Worm (Caenorhabditis elegans) whole organism, L3 larva: ENCODE data around the gene lin-38.

Experiments used
- R02D3.7 ChIP-seq: fragments of 150-350 bp; optimal IDR thresholded peaks from 2 replicates; lab custom pipeline; 2014; ENCODE audit warnings: missing biosample characterization, missing genetic modification characterization
- ama-1 ChIP-seq: fragments of 150-350 bp; optimal IDR thresholded peaks from 2 replicates; lab custom pipeline; 2018
- ceh-16 ChIP-seq: sonication (generic microtip); optimal IDR thresholded peaks from 2 replicates; lab custom pipeline; 2017; ENCODE audit warnings: missing biosample characterization, missing genetic modification characterization
- ceh-28 ChIP-seq: fragments of 150-350 bp; optimal IDR thresholded peaks from 2 replicates; lab custom pipeline; 2014; ENCODE audit warnings: missing biosample characterization, missing genetic modification reagents, missing genetic modification characterization
- ceh-9 ChIP-seq: sonication (generic microtip); optimal IDR thresholded peaks from 2 replicates; lab custom pipeline; 2018; ENCODE audit warnings: missing biosample characterization, missing genetic modification characterization
- daf-12 ChIP-seq: fragments of 150-350 bp; optimal IDR thresholded peaks from 2 replicates; lab custom pipeline; 2014; ENCODE audit warnings: missing biosample characterization, missing genetic modification reagents, missing genetic modification characterization
- egl-27 ChIP-seq: sonication (generic microtip); optimal IDR thresholded peaks from 4 replicates; lab custom pipeline; 2017; ENCODE audit warnings: missing biosample characterization, missing genetic modification reagents, missing genetic modification characterization
- elt-1 ChIP-seq: fragments of 150-350 bp; optimal IDR thresholded peaks from 2 replicates; lab custom pipeline; 2014; ENCODE audit warnings: missing biosample characterization, missing genetic modification characterization
- elt-2 ChIP-seq: sonication (generic microtip); optimal IDR thresholded peaks from 2 replicates; lab custom pipeline; 2016; ENCODE audit warnings: missing genetic modification reagents, mild to moderate bottlenecking, missing genetic modification characterization, missing compliant biosample characterization
- eor-1 ChIP-seq, 2 experiments: fragments of 150-350 bp; optimal IDR thresholded peaks; 2 replicates each; lab custom pipeline; 2014 to 2018; ENCODE audit warnings: missing biosample characterization in 2 of 2, missing genetic modification characterization in 2 of 2
- fkh-10 ChIP-seq: sonication (generic microtip); optimal IDR thresholded peaks from 2 replicates; lab custom pipeline; 2017; ENCODE audit warnings: missing biosample characterization, missing genetic modification reagents, missing genetic modification characterization
- fkh-2 ChIP-seq: fragments of 150-350 bp; optimal IDR thresholded peaks from 2 replicates; lab custom pipeline; 2014; ENCODE audit warnings: missing biosample characterization, missing genetic modification reagents, missing genetic modification characterization
- fos-1 ChIP-seq: fragments of 150-350 bp; optimal IDR thresholded peaks from 2 replicates; lab custom pipeline; 2014; ENCODE audit warnings: missing biosample characterization, missing genetic modification characterization
- hmg-11 ChIP-seq: sonication (generic microtip); optimal IDR thresholded peaks from 2 replicates; lab custom pipeline; 2016; ENCODE audit warnings: missing genetic modification characterization, missing compliant biosample characterization
- jun-1 ChIP-seq: fragments of 150-350 bp; optimal IDR thresholded peaks from 2 replicates; lab custom pipeline; 2014; ENCODE audit warnings: missing biosample characterization, missing genetic modification reagents, missing genetic modification characterization
- lin-39 ChIP-seq: fragments of 150-350 bp; optimal IDR thresholded peaks from 2 replicates; lab custom pipeline; 2018; ENCODE audit warnings: missing biosample characterization, missing genetic modification reagents, missing genetic modification characterization
- lsy-12 ChIP-seq: sonication (generic microtip); optimal IDR thresholded peaks from 2 replicates; lab custom pipeline; 2016; ENCODE audit warnings: mild to moderate bottlenecking, missing genetic modification characterization, missing compliant biosample characterization
- mdl-1 ChIP-seq: fragments of 150-350 bp; optimal IDR thresholded peaks from 2 replicates; lab custom pipeline; 2014; ENCODE audit warnings: missing biosample characterization, missing genetic modification characterization
- mml-1 ChIP-seq: fragments of 150-350 bp; sonication (generic microtip); optimal IDR thresholded peaks from 3 replicates; lab custom pipeline; 2014; ENCODE audit warnings: missing biosample characterization, missing genetic modification characterization
- nfya-1 ChIP-seq: sonication (generic microtip); optimal IDR thresholded peaks from 2 replicates; lab custom pipeline; 2017; ENCODE audit warnings: missing genetic modification characterization, mild to moderate bottlenecking, missing compliant biosample characterization, antibody characterized with exemption, moderate library complexity; ENCODE audit not compliant: insufficient read depth
- nhr-11 ChIP-seq: fragments of 150-350 bp; optimal IDR thresholded peaks from 2 replicates; lab custom pipeline; 2014; ENCODE audit warnings: missing biosample characterization, missing genetic modification characterization
- nhr-12 ChIP-seq: fragments of 150-350 bp; optimal IDR thresholded peaks from 2 replicates; lab custom pipeline; 2014; ENCODE audit warnings: missing biosample characterization, missing genetic modification characterization
- nhr-23 ChIP-seq: fragments of 150-350 bp; optimal IDR thresholded peaks from 2 replicates; lab custom pipeline; 2014; ENCODE audit warnings: missing biosample characterization, missing genetic modification reagents, missing genetic modification characterization
- nhr-237 ChIP-seq: fragments of 150-350 bp; optimal IDR thresholded peaks from 2 replicates; lab custom pipeline; 2014; ENCODE audit warnings: missing biosample characterization, missing genetic modification characterization
- nhr-25 ChIP-seq: sonication (generic microtip); optimal IDR thresholded peaks from 2 replicates; lab custom pipeline; 2017; ENCODE audit warnings: missing biosample characterization, missing genetic modification characterization
- nhr-28 ChIP-seq: fragments of 150-350 bp; optimal IDR thresholded peaks from 2 replicates; lab custom pipeline; 2014; ENCODE audit warnings: missing biosample characterization, missing genetic modification characterization
- nhr-43 ChIP-seq: sonication (generic microtip); optimal IDR thresholded peaks from 2 replicates; lab custom pipeline; 2016; ENCODE audit warnings: mild to moderate bottlenecking, missing genetic modification characterization, missing compliant biosample characterization; ENCODE audit not compliant: poor library complexity, severe bottlenecking
- nhr-67 ChIP-seq: fragments of 150-350 bp; optimal IDR thresholded peaks from 2 replicates; lab custom pipeline; 2014; ENCODE audit warnings: missing biosample characterization, missing genetic modification characterization
- nhr-77 ChIP-seq: fragments of 150-350 bp; optimal IDR thresholded peaks from 2 replicates; lab custom pipeline; 2014; ENCODE audit warnings: missing biosample characterization, missing genetic modification characterization
- pha-4 ChIP-seq: fragments of 150-350 bp; optimal IDR thresholded peaks from 2 replicates; lab custom pipeline; 2014; ENCODE audit warnings: missing biosample characterization, missing genetic modification reagents, missing genetic modification characterization
- pqm-1 ChIP-seq: fragments of 150-350 bp; optimal IDR thresholded peaks from 2 replicates; lab custom pipeline; 2017; ENCODE audit warnings: missing biosample characterization, missing genetic modification characterization, inconsistent platforms
- sea-2 ChIP-seq: fragments of 150-350 bp; sonication (generic microtip); optimal IDR thresholded peaks from 4 replicates; lab custom pipeline; 2014; ENCODE audit warnings: missing biosample characterization, missing genetic modification reagents, missing genetic modification characterization
- skn-1 ChIP-seq: fragments of 150-350 bp; optimal IDR thresholded peaks from 2 replicates; lab custom pipeline; 2014; ENCODE audit warnings: missing biosample characterization, missing genetic modification characterization
- snpc-4 ChIP-seq: fragments of 150-350 bp; optimal IDR thresholded peaks from 2 replicates; lab custom pipeline; 2014; ENCODE audit warnings: missing biosample characterization, missing genetic modification characterization
- tbx-2 ChIP-seq: sonication (generic microtip); optimal IDR thresholded peaks from 2 replicates; lab custom pipeline; 2016; ENCODE audit warnings: mild to moderate bottlenecking, missing genetic modification characterization, missing compliant biosample characterization
- unc-39 ChIP-seq: sonication (generic microtip); optimal IDR thresholded peaks from 4 replicates; lab custom pipeline; 2017; ENCODE audit warnings: missing biosample characterization, missing genetic modification characterization
- unc-62 ChIP-seq: fragments of 150-350 bp; sonication (generic microtip); optimal IDR thresholded peaks from 4 replicates; lab custom pipeline; 2014; ENCODE audit warnings: missing biosample characterization, missing genetic modification reagents, missing genetic modification characterization
- zag-1 ChIP-seq: fragments of 150-350 bp; optimal IDR thresholded peaks from 2 replicates; lab custom pipeline; 2014; ENCODE audit warnings: missing biosample characterization, missing genetic modification characterization
- ztf-11 ChIP-seq: fragments of 150-350 bp; optimal IDR thresholded peaks from 2 replicates; lab custom pipeline; 2014; ENCODE audit warnings: missing biosample characterization, missing genetic modification characterization
- ztf-4 ChIP-seq: fragments of 150-350 bp; optimal IDR thresholded peaks from 2 replicates; lab custom pipeline; 2014; ENCODE audit warnings: missing biosample characterization, missing genetic modification characterization

The lin-38 gene

ce11 chrII:13600904-13601303 is 25.2 kb downstream of the lin-38 start, which contains the start of gene csp-1:
csp-1 (plus strand) TSS chrII:13601204.
- TF ChIP-seq hmg-11 (tag; lab: Kevin White, UChicago) (no peak), skn-1 (no peak), unc-62 (no peak), lin-39 (tag; lab: Kevin White, UChicago) (no peak)

ce11 chrII:13609655-13610054 is 33.9 kb downstream of the lin-38 start, which contains the start of gene gst-20:
gst-20 (minus strand) TSS chrII:13609824.
- TF ChIP-seq elt-2 (tag; lab: Kevin White, UChicago) (peak; percentile 64), daf-12 (tag; lab: Kevin White, UChicago) (no peak), ceh-28 (tag; lab: Kevin White, UChicago) (peak; percentile 53), sea-2 (GFP tag; lab: Kevin White, UChicago) (no peak), nhr-77 (tag; lab: Kevin White, UChicago) (no peak), nhr-43 (tag; lab: Kevin White, UChicago) (peak; percentile 68), nhr-12 (tag; lab: Kevin White, UChicago) (no peak), jun-1 (tag; lab: Kevin White, UChicago) (peak; percentile 14), hmg-11 (tag; lab: Kevin White, UChicago) (no peak), ceh-9 (no peak), nhr-23 (tag; lab: Kevin White, UChicago) (peak; percentile 48), unc-39 (no peak), elt-1 (tag; lab: Kevin White, UChicago) (peak; percentile 61), egl-27 (tag; lab: Kevin White, UChicago) (no peak), mml-1 (no peak), pha-4 (tag; lab: Kevin White, UChicago) (peak; percentile 75), unc-62 (no peak), fos-1 (tag; lab: Kevin White, UChicago) (no peak), lsy-12 (no peak), nfya-1 (tag; lab: Kevin White, UChicago) (peak; percentile 8), fkh-2 (tag; lab: Kevin White, UChicago) (no peak), nhr-237 (no peak), mdl-1 (tag; lab: Kevin White, UChicago) (peak; percentile 54), nhr-25 (tag; lab: Kevin White, UChicago) (peak; percentile 64), pqm-1 (tag; lab: Kevin White, UChicago) (peak; percentile 49), ztf-4 (tag; lab: Kevin White, UChicago) (no peak), ztf-11 (no peak), eor-1 (tag; optimal IDR thresholded peaks at IDR 0.05; lab: Kevin White, UChicago) (no peak), nhr-28 (tag; lab: Kevin White, UChicago) (no peak), ama-1 (no peak), ceh-16 (no peak), R02D3.7 (tag; lab: Kevin White, UChicago) (no peak), nhr-11 (no peak)

ce11 chrII:13611186-13611585 is 35.5 kb downstream of the lin-38 start, which contains the start of gene gst-24:
gst-24 (minus strand) TSS chrII:13611366.
- TF ChIP-seq pha-4 (tag; lab: Kevin White, UChicago), result peak; percentile 42
- no peak for TF ChIP-seq R02D3.7 (tag; lab: Kevin White, UChicago)
- no peak for TF ChIP-seq eor-1 (tag; optimal IDR thresholded peaks at IDR 0.05; lab: Kevin White, UChicago)

- no peak for TF ChIP-seq unc-39
- no peak for TF ChIP-seq ztf-11
- no peak for TF ChIP-seq egl-27 (tag; lab: Kevin White, UChicago)
- no peak for TF ChIP-seq pha-4 (tag; lab: Kevin White, UChicago)
- no peak for TF ChIP-seq nhr-25 (tag; lab: Kevin White, UChicago)
- no peak for TF ChIP-seq nhr-67 (tag; lab: Kevin White, UChicago)
- no peak for TF ChIP-seq ceh-16
- TF ChIP-seq fkh-10 (GFP tag; lab: Kevin White, UChicago), result no peak
- TF ChIP-seq ceh-28 (tag; lab: Kevin White, UChicago), result no peak
- no peak for TF ChIP-seq eor-1 (tag; optimal IDR thresholded peaks at IDR 0.05; lab: Kevin White, UChicago)
- TF ChIP-seq nhr-237, result no peak
- no peak for TF ChIP-seq elt-1 (tag; lab: Kevin White, UChicago)
- TF ChIP-seq jun-1 (tag; lab: Kevin White, UChicago), result no peak
- no peak for TF ChIP-seq pqm-1 (tag; lab: Kevin White, UChicago)
- TF ChIP-seq snpc-4, result no peak
- TF ChIP-seq lsy-12, result no peak
- TF ChIP-seq tbx-2 (tag; lab: Kevin White, UChicago), result no peak
- TF ChIP-seq ztf-4 (tag; lab: Kevin White, UChicago), result no peak
- TF ChIP-seq nhr-12 (tag; lab: Kevin White, UChicago), result no peak
- no peak for TF ChIP-seq zag-1 (tag; lab: Kevin White, UChicago)
Observed at ce11 chrII:13613096-13613495, 37.4 kb downstream of the lin-38 start, which contains the start of gene gst-15. gst-15 (minus strand) TSS chrII:13613196.
